Worm (Caenorhabditis elegans): Measurements from ENCODE around the gene clec-126.
A peak's percentile ranks its signal among the peaks of the same experiment; 100 is the strongest.

clec-126 gene

ce11 chrII:3550352-3550751, 31.1 kb downstream of the clec-126 start, which contains the start of gene W10G11.19:
Gene W10G11.19 (plus strand): TSS chrII:3550652.
- TF ChIP-seq ztf-7 (tag; optimal IDR thresholded peaks at IDR 0.05) (no peak), jun-1 (tag; optimal IDR thresholded peaks at IDR 0.05) (no peak), nhr-76 (tag; optimal IDR thresholded peaks at IDR 0.05) (no peak), ceh-44 (GFP tag; IDR thresholded peaks at IDR 0.05) (no peak), Y5F2A.4 (GFP tag; optimal IDR thresholded peaks at IDR 0.05) (no peak), zfp-2 (tag; optimal IDR thresholded peaks at IDR 0.05) (no peak), ztf-11 (tag; optimal IDR thresholded peaks at IDR 0.05) (no peak), dmd-6 (GFP tag; IDR thresholded peaks at IDR 0.05) (peak; percentile 21; the same call in 1 of the 2 replicates), zfp-3 (GFP tag; conservative IDR thresholded peaks at IDR 0.05) (no peak), hlh-11 (tag; optimal IDR thresholded peaks at IDR 0.05) (peak; percentile 18), daf-16 (GFP tag; optimal IDR thresholded peaks at IDR 0.05) (no peak), daf-16 (tag; optimal IDR thresholded peaks at IDR 0.05) (peak; percentile 28), nhr-48 (tag; optimal IDR thresholded peaks at IDR 0.05) (no peak), pqm-1 (tag; optimal IDR thresholded peaks at IDR 0.05) (peak; percentile 13), lin-38 (GFP tag; IDR thresholded peaks at IDR 0.05) (no peak), lin-15B (tag; optimal IDR thresholded peaks at IDR 0.05) (no peak), lsy-2 (tag; optimal IDR thresholded peaks at IDR 0.05) (no peak), pha-4 (GFP tag; IDR thresholded peaks at IDR 0.05) (no peak), pha-4 (tag; optimal IDR thresholded peaks at IDR 0.05) (no peak), dve-1 (tag; optimal IDR thresholded peaks at IDR 0.05; ENCODE audit: insufficient read depth) (no peak), F26F4.8 (GFP tag; conservative IDR thresholded peaks at IDR 0.05) (no peak), attf-4 (tag; optimal IDR thresholded peaks at IDR 0.05) (no peak), lin-39 (tag; optimal IDR thresholded peaks at IDR 0.05) (no peak), ctbp-1 (GFP tag; IDR thresholded peaks at IDR 0.05) (no peak), rbr-2 (tag; optimal IDR thresholded peaks at IDR 0.05) (no peak), lin-1 (GFP tag; IDR thresholded peaks at IDR 0.05) (no peak), vab-7 (GFP tag; IDR thresholded peaks at IDR 0.05) (no peak), unc-39 (tag; optimal IDR thresholded peaks at IDR 0.05) (no peak), Y75B8A.6 (GFP tag; IDR thresholded peaks at IDR 0.05) (no peak), php-3 (GFP tag; IDR thresholded peaks at IDR 0.05) (no peak), daf-12 (tag; optimal IDR thresholded peaks at IDR 0.05) (no peak), nhr-28 (tag; optimal IDR thresholded peaks at IDR 0.05) (no peak), zag-1 (tag; optimal IDR thresholded peaks at IDR 0.05) (no peak), snpc-1.2 (GFP tag; IDR thresholded peaks at IDR 0.05) (no peak), F37D6.2 (tag; optimal IDR thresholded peaks at IDR 0.05) (no peak), unc-62 (GFP tag; optimal IDR thresholded peaks at IDR 0.05 in 1 of 2) (peak in 1 of 2 experiments; percentile 7), unc-62 (tag; optimal IDR thresholded peaks at IDR 0.05) (no peak), fos-1 (tag; optimal IDR thresholded peaks at IDR 0.05) (no peak), F49E8.2 (tag; optimal IDR thresholded peaks at IDR 0.05; ENCODE audit: borderline replicate concordance) (no peak), egl-43 (GFP tag; IDR thresholded peaks at IDR 0.05) (no peak), egl-27 (tag; optimal IDR thresholded peaks at IDR 0.05) (no peak)

ce11 chrII:3553453-3553852, 34.2 kb downstream of the clec-126 start, which contains the start of gene dnc-3:
Gene dnc-3 (plus strand): TSS chrII:3553724.
- no peak for TF ChIP-seq gei-8 (GFP tag; optimal IDR thresholded peaks at IDR 0.05)
- no peak for TF ChIP-seq ama-1 (optimal IDR thresholded peaks at IDR 0.05)
- TF ChIP-seq rbr-2 (tag; optimal IDR thresholded peaks at IDR 0.05), result peak; percentile 26
- no peak for TF ChIP-seq mes-2 (tag; optimal IDR thresholded peaks at IDR 0.05; ENCODE audit: poor library complexity, severe bottlenecking)
- no peak for TF ChIP-seq hif-1 (tag; optimal IDR thresholded peaks at IDR 0.05)
- no peak for TF ChIP-seq lir-3 (tag; optimal IDR thresholded peaks at IDR 0.05)
- TF ChIP-seq egl-43 (GFP tag; IDR thresholded peaks at IDR 0.05), result no peak
- peak; percentile 39 for TF ChIP-seq F37D6.2 (tag; optimal IDR thresholded peaks at IDR 0.05)
- TF ChIP-seq lsy-2 (tag; optimal IDR thresholded peaks at IDR 0.05), result peak in 1 of 2 experiments; percentile 71
- no peak for TF ChIP-seq nhr-25 (tag; optimal IDR thresholded peaks at IDR 0.05; ENCODE audit: borderline replicate concordance, insufficient read depth)
- TF ChIP-seq dpl-1 (GFP tag; optimal IDR thresholded peaks at IDR 0.05), result peak; percentile 16
- TF ChIP-seq hlh-30 (tag; optimal IDR thresholded peaks at IDR 0.05; ENCODE audit: insufficient read depth), result no peak
- no peak for TF ChIP-seq Y5F2A.4 (GFP tag; optimal IDR thresholded peaks at IDR 0.05)
- TF ChIP-seq mxl-3 (GFP tag; optimal IDR thresholded peaks at IDR 0.05), result no peak
- no peak for TF ChIP-seq lin-13 (GFP tag; optimal IDR thresholded peaks at IDR 0.05)
- no peak for TF ChIP-seq nhr-237 (tag; optimal IDR thresholded peaks at IDR 0.05)
- no peak for TF ChIP-seq ceh-28 (tag; optimal IDR thresholded peaks at IDR 0.05)
- TF ChIP-seq sdz-12 (GFP tag; optimal IDR thresholded peaks at IDR 0.05), result no peak

Data from whole organism, L4 larva.